Worm (Caenorhabditis elegans) whole organism, L4 larva: ENCODE measurements around the gene ZC239.6.
"Not testable (repeated sequence)": the region's sequence is repeated elsewhere in the genome, so short reads cannot be mapped to it uniquely, and the experiment has no call there.

Experiments used
- D1046.2 ChIP-seq: fragments of 200-800 bp; sonication (Bioruptor generic); IDR thresholded peaks from 2 replicates; pipeline ENCODE4 v1.3.6; 2022; ENCODE audit warnings: missing genetic modification characterization, missing compliant biosample characterization
- F26F4.8 ChIP-seq: fragments of 200-800 bp; sonication (Bioruptor generic); conservative IDR thresholded peaks from 2 replicates; pipeline ENCODE4 v1.3.6; 2022; ENCODE audit warnings: missing genetic modification characterization, missing compliant biosample characterization
- F49E8.2 ChIP-seq: sonication (generic microtip); optimal IDR thresholded peaks from 2 replicates; lab custom pipeline; 2016; ENCODE audit warnings: missing compliant biosample characterization, mild to moderate bottlenecking, missing genetic modification characterization, borderline replicate concordance
- Y75B8A.6 ChIP-seq: fragments of 200-800 bp; sonication (Bioruptor generic); IDR thresholded peaks from 2 replicates; pipeline ENCODE4 v1.3.6; 2022; ENCODE audit warnings: missing genetic modification reagents, missing genetic modification characterization, missing compliant biosample characterization
- ZK546.5 ChIP-seq, 2 experiments: sonication (generic microtip); optimal IDR thresholded peaks; 2 replicates each; lab custom pipeline; 2017; ENCODE audit warnings: missing biosample characterization in 2 of 2, missing genetic modification characterization in 2 of 2
- aha-1 ChIP-seq: fragments of 150-350 bp; peaks from one replicate; lab custom pipeline; 2014; ENCODE audit warnings: missing biosample characterization, missing genetic modification characterization
- aly-2 ChIP-seq: sonication (generic microtip); optimal IDR thresholded peaks from 2 replicates; lab custom pipeline; 2018; ENCODE audit warnings: missing biosample characterization, missing genetic modification characterization
- daf-16 ChIP-seq, 3 experiments: sonication (generic microtip); optimal IDR thresholded peaks; 2 replicates each; lab custom pipeline; 2016 to 2017; ENCODE audit warnings: missing genetic modification characterization in 3 of 3, missing genetic modification reagents in 3 of 3, mild to moderate bottlenecking in 2 of 3, missing compliant biosample characterization in 2 of 3, missing biosample characterization in 1 of 3, moderate library complexity in 1 of 3
- dmd-8 ChIP-seq: fragments of 200-800 bp; sonication (Bioruptor generic); IDR thresholded peaks from 2 replicates; pipeline ENCODE4 v1.3.6; 2022; ENCODE audit warnings: missing genetic modification characterization, missing compliant biosample characterization
- fkh-10 ChIP-seq: fragments of 150-350 bp; optimal IDR thresholded peaks from 2 replicates; lab custom pipeline; 2014; ENCODE audit warnings: missing biosample characterization, missing genetic modification reagents, missing genetic modification characterization
- hif-1 ChIP-seq, 2 experiments: sonication (generic microtip); optimal IDR thresholded peaks; 2 replicates each; lab custom pipeline; 2016 to 2017; ENCODE audit warnings: missing compliant biosample characterization in 2 of 2, missing genetic modification characterization in 2 of 2, missing genetic modification reagents in 2 of 2, missing genotype in 2 of 2, mild to moderate bottlenecking in 1 of 2
- lin-1 ChIP-seq: fragments of 200-800 bp; sonication (Bioruptor generic); IDR thresholded peaks from 2 replicates; pipeline ENCODE4 v1.3.6; 2022; ENCODE audit warnings: missing genetic modification reagents, missing genetic modification characterization, missing compliant biosample characterization
- mep-1 ChIP-seq: fragments of 150-350 bp; sonication (generic microtip); optimal IDR thresholded peaks from 3 replicates; lab custom pipeline; 2014; ENCODE audit warnings: missing biosample characterization, missing genetic modification characterization
- mxl-3 ChIP-seq: fragments of 200-800 bp; sonication (Bioruptor generic); optimal IDR thresholded peaks from 2 replicates; lab custom pipeline; 2018; ENCODE audit warnings: mild to moderate bottlenecking, missing genetic modification characterization, missing compliant biosample characterization
- nhr-11 ChIP-seq: fragments of 150-350 bp; optimal IDR thresholded peaks from 2 replicates; lab custom pipeline; 2014; ENCODE audit warnings: missing biosample characterization, missing genetic modification characterization
- nhr-111 ChIP-seq: fragments of 200-800 bp; sonication (Bioruptor generic); optimal IDR thresholded peaks from 2 replicates; lab custom pipeline; 2018; ENCODE audit warnings: mild to moderate bottlenecking, missing genetic modification characterization, missing compliant biosample characterization
- nhr-28 ChIP-seq: fragments of 150-350 bp; optimal IDR thresholded peaks from 2 replicates; lab custom pipeline; 2014; ENCODE audit warnings: missing biosample characterization, missing genetic modification characterization
- nhr-42 ChIP-seq: fragments of 200-800 bp; sonication (Bioruptor generic); IDR thresholded peaks from 2 replicates; pipeline ENCODE4 v1.3.6; 2022; ENCODE audit warnings: missing genetic modification characterization, missing compliant biosample characterization
- php-3 ChIP-seq: fragments of 200-800 bp; sonication (Bioruptor generic); IDR thresholded peaks from 2 replicates; pipeline ENCODE4 v1.3.6; 2022; ENCODE audit warnings: missing genetic modification reagents, missing genetic modification characterization, missing compliant biosample characterization
- pqm-1 ChIP-seq: sonication (generic microtip); optimal IDR thresholded peaks from 2 replicates; lab custom pipeline; 2017; ENCODE audit warnings: missing biosample characterization, missing genetic modification characterization
- snpc-1.2 ChIP-seq: fragments of 200-800 bp; sonication (Bioruptor generic); IDR thresholded peaks from 2 replicates; pipeline ENCODE4 v1.3.6; 2022; ENCODE audit warnings: missing genetic modification reagents, missing genetic modification characterization, missing compliant biosample characterization
- spr-3 ChIP-seq: fragments of 200-800 bp; sonication (Bioruptor generic); optimal IDR thresholded peaks from 2 replicates; lab custom pipeline; 2018; ENCODE audit warnings: mild to moderate bottlenecking, missing genetic modification characterization, missing compliant biosample characterization
- unc-130 ChIP-seq: sonication (generic microtip); optimal IDR thresholded peaks from 2 replicates; lab custom pipeline; 2016; ENCODE audit warnings: missing genetic modification reagents, missing genetic modification characterization, missing compliant biosample characterization
- unc-39 ChIP-seq: sonication (generic microtip); optimal IDR thresholded peaks from 2 replicates; lab custom pipeline; 2017; ENCODE audit warnings: missing biosample characterization, missing genetic modification characterization
- unc-62 ChIP-seq, 3 experiments: fragments of 150-350 bp in 1 of 3; sonication (generic microtip); optimal IDR thresholded peaks in 2 of 3; peaks in 1 of 3; 1 replicate in 1 of 3; 2 replicates in 2 of 3; lab custom pipeline; 2014 to 2017; ENCODE audit warnings: missing biosample characterization in 3 of 3, missing genetic modification characterization in 3 of 3, missing genetic modification reagents in 3 of 3, missing genotype in 1 of 3
- zag-1 ChIP-seq: fragments of 150-350 bp; optimal IDR thresholded peaks from 2 replicates; lab custom pipeline; 2014; ENCODE audit warnings: missing biosample characterization, missing genetic modification characterization
- zip-11 ChIP-seq: fragments of 200-800 bp; sonication (Bioruptor generic); IDR thresholded peaks from 2 replicates; pipeline ENCODE4 v1.3.6; 2022; ENCODE audit warnings: missing genetic modification characterization, missing compliant biosample characterization

ZC239.6 gene

DNA sequence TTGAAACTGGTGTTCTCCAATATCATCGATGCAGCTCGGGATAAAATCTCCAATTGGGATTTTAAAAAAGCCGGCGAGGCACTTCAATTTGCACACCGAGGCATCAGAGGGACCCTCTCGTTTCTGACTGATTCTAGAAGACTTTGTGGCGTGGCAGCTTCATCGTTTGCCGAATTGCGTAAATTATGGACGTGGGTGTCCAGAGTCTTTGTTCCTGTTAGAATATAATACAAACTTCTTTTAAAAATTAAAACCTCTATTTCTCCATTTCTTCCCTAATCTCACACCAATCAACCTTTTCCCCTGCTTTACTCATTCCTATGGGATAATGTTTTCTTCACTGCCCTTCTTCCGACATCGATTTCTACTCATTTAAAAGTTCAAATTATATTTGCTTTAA lies 934 bp downstream of the ZC239.6 start, which contains the start of gene ZC239.5:
TSS of gene ZC239.5 (plus strand) at position 301 of the 400 bp plus-strand sequence.
- TF ChIP-seq unc-130 (no peak), nhr-42 (no peak), mxl-3 (no peak), nhr-28 (tag; lab: Kevin White, UChicago) (no peak), unc-62 (GFP tag; optimal IDR thresholded peaks at IDR 0.05 in 1 of 2; lab: Kevin White, UChicago) (peak in 1 of 2 experiments; percentile 56), unc-62 (tag; optimal IDR thresholded peaks at IDR 0.05; lab: Kevin White, UChicago) (no peak), lin-1 (GFP tag; lab: Robert Waterston, UW) (no peak), D1046.2 (GFP tag; lab: Robert Waterston, UW) (0 out of 2 replicates have a peak, but pooled peaks have one; percentile 12), spr-3 (GFP tag; lab: Kevin White, UChicago) (no peak), zag-1 (tag; lab: Kevin White, UChicago) (no peak)

DNA sequence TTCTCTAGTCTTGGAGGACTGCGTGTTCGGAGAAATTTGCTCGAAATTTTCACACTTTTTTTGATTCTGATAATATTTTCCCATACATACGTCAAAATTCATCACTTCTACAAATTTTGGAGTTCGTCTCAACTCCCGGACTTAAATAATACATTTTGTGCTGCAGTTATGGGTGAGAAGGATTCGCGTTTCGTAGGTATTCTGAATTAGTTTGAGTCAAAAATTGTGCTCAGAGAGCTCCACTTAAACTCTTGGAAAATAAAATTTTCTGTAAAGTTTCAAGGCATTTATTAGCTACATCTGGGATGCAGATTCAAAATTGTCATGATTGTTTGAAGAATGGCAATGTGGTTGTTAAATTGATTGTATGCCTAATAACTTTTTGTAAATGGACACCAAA lies 4.5 kb downstream of the ZC239.6 start, which contains the start of gene ZC239.4:
TSS of gene ZC239.4 (plus strand) at position 301 of the 400 bp plus-strand sequence.
- TF ChIP-seq ZK546.5 (tag; optimal IDR thresholded peaks at IDR 0.05; lab: Kevin White, UChicago) (no peak), F49E8.2 (tag; lab: Kevin White, UChicago) (no peak), aha-1 (tag; lab: Kevin White, UChicago) (no peak), hif-1 (tag; optimal IDR thresholded peaks at IDR 0.05; lab: Kevin White, UChicago) (no peak), pqm-1 (no peak), unc-39 (tag; lab: Kevin White, UChicago) (no peak)

DNA sequence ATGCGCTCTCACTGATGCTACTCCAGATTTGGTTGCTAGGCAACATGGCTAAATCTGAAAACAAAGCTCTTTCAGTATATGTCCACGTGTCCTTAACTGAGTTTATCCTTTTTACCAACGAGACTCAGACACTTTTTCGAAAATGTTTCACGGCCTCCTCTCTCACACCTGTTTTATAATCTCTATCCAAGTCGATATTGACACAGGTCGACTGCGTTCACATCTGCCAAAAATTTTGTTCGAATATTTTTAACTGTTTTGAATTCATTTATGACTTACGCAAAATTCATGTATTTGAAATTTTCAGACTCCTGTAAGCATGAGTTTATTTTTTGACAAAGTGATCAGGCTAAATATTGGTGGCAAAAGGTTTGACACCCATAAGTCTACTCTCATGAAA lies 6.3 kb downstream of the ZC239.6 start, which contains the start of gene ZC239.3:
TSS of gene ZC239.3 (plus strand) at position 301 of the 400 bp plus-strand sequence.
- TF ChIP-seq dmd-8 (GFP tag; lab: Robert Waterston, UW); F49E8.2 (tag; lab: Kevin White, UChicago); nhr-111: not testable (repeated sequence)

DNA sequence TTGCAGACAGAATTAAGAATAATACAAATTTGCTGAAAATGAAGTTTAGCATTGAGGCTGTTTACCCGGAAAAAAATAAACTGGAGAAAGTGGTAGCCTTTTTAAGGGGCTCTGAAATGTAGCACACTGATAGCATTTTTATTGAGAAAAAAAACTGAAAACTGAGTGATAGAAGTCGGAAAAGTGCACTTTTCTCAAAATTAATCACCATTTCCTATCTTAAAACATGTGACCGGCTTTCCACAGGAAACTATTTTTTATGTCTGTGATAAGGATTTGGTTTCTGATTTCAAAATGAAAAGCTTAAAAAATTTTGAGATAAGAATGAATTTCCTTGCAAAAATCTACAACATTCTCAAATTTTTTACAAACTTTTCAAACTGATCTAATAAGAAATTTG lies 11.3 kb downstream of the ZC239.6 start, which contains the start of gene ZC239.22:
TSS of gene ZC239.22 (minus strand) at position 101 of the 400 bp plus-strand sequence.
- TF ChIP-seq Y75B8A.6 (GFP tag; lab: Robert Waterston, UW), result no peak
- peak; percentile 21 for TF ChIP-seq aha-1 (tag; lab: Kevin White, UChicago)

DNA sequence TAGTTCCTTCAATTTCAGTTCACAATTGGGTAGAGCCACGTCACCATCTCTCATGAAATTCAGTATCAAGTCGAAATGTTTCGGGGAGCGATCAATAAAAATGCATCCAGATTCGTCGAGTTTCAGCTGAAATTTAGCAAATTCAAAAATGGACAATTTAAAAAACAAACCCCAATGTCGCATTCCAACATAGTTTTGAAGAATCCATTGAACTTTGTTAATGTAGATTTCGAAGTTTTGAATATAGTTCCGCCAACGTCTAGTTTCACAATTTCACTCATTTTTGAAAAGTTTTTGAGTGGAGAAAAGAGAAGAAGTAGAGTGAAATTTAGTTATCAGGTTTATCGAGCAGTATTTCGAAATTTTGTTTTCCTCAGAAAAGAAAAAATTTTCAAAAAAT lies 12.3 kb downstream of the ZC239.6 start, which contains the start of gene ZC239.14:
TSS of gene ZC239.14 (minus strand) at position 305 of the 400 bp plus-strand sequence.
- TF ChIP-seq aha-1 (tag; lab: Kevin White, UChicago) (peak; percentile 91), zip-11 (no peak)

DNA sequence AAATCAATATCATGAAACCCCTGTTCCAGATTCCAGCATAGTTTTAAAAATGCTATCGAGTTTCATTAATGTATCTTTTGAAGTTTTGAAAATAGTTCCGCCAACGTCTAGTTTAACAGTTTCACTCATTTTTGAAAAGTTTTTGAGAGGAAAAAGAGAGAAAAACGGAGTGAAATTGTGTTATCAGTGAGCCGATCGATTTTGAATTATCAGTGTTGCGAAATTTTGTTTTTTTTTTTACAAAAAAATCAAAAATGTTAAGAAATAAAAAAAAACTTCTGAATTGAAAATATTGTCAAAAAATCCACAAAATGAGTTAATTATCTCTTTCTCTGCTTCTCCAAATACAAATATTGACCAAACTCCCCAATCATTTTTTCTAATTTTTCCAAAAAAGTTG lies 13.3 kb downstream of the ZC239.6 start, which contains the start of gene ZC239.13:
TSS of gene ZC239.13 (minus strand) at position 154 of the 400 bp plus-strand sequence.
- TF ChIP-seq php-3 (GFP tag; lab: Robert Waterston, UW) (no peak), snpc-1.2 (GFP tag; lab: Robert Waterston, UW) (no peak), fkh-10 (GFP tag; lab: Kevin White, UChicago) (no peak), nhr-11 (tag; lab: Kevin White, UChicago) (no peak), pqm-1 (peak; percentile 26), F26F4.8 (no peak), F49E8.2 (tag; lab: Kevin White, UChicago) (no peak)

DNA sequence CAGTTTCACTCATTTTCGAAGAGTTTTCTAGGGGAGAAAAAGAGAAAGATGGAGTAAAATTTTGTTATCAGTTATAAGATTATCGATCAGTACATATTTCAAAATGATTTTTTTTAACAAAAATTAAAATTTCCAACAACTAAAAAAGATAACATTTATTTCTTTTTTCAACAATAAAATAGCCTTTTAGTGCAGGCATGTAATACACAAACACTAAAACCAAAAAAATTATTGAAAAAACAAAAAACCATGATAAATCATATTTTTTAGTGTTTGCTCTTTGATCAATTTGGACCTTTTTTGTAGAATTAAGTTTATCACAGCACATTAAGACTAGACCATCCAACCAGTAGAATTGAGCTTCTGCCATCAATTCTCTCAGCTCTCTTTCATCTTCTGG lies 15.2 kb downstream of the ZC239.6 start, which contains the start of gene ZC239.15:
TSS of gene ZC239.15 (minus strand) at position 101 of the 400 bp plus-strand sequence.
- no peak for TF ChIP-seq zag-1 (tag; lab: Kevin White, UChicago)
- TF ChIP-seq mep-1 (tag; lab: Kevin White, UChicago), result no peak
- peak; percentile 16 for TF ChIP-seq aha-1 (tag; lab: Kevin White, UChicago)
- no peak for TF ChIP-seq aly-2
- no peak for TF ChIP-seq F26F4.8
- TF ChIP-seq daf-16 (GFP tag; optimal IDR thresholded peaks at IDR 0.05; lab: Kevin White, UChicago), result no peak
- peak; percentile 2 for TF ChIP-seq daf-16 (tag; optimal IDR thresholded peaks at IDR 0.05; lab: Kevin White, UChicago)
